Fruit fly (Drosophila melanogaster) whole organism: Measurements from ENCODE around the gene MED28.

Experiments
- CG8478 ChIP-seq: fragments of >200 bp; optimal IDR thresholded peaks from 2 replicates; lab custom pipeline; 2018; ENCODE audit warnings: inconsistent platforms
- Dll ChIP-seq: fragments of >200 bp; optimal IDR thresholded peaks from 2 replicates; lab custom pipeline; 2017
- EcR ChIP-seq, 2 experiments: fragments of >200 bp; optimal IDR thresholded peaks; 2 replicates each; lab custom pipeline; 2017; ENCODE audit warnings: missing biosample characterization in 2 of 2, missing genetic modification characterization in 2 of 2, missing genetic modification reagents in 2 of 2
- pan ChIP-seq: fragments of >200 bp; optimal IDR thresholded peaks from 2 replicates; lab custom pipeline; 2017
- psq ChIP-seq: fragments of >200 bp; optimal IDR thresholded peaks from 2 replicates; lab custom pipeline; 2017
- usp ChIP-seq: fragments of >200 bp; optimal IDR thresholded peaks from 2 replicates; lab custom pipeline; 2017; ENCODE audit warnings: missing biosample characterization, missing genetic modification characterization, mixed read lengths

MED28 gene

dm6 chr3R:25476744-25477143, at the start of gene MED28, which contains the start of gene CG4553:
Gene MED28 (plus strand): TSS chr3R:25477003.
Gene CG4553 (minus strand): TSS chr3R:25476915.
- TF ChIP-seq usp (GFP tag; lab: Kevin White, UChicago) (no peak), Dll (lab: Kevin White, UChicago) (no peak)

DNA sequence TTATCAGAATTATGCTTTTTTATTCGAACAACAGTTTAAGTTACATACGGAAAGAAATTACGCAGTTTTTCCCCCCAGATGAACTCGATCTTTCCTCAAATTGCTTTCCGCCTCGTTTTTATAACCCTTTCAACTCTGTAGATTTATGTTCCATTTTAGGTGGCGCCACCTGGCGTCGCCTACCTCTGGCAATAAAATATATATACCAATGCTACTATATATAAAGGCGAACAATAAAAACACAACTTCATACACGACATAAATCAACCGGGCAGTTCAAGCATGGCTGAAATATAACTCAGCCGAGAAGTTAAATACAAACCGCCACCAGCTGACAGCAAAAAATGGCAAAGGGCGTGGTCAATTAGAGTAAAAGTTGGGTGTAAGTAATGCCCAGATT, 49.6 kb upstream of the MED28 start:
- TF ChIP-seq pan (lab: Kevin White, UChicago), result no peak
- TF ChIP-seq psq (lab: Kevin White, UChicago), result no peak
- TF ChIP-seq usp (GFP tag; lab: Kevin White, UChicago), result no peak
- no peak for TF ChIP-seq Dll (lab: Kevin White, UChicago)
- no peak for TF ChIP-seq CG8478 (lab: Kevin White, UChicago)
- TF ChIP-seq EcR (GFP tag; optimal IDR thresholded peaks at IDR 0.05; lab: Kevin White, UChicago), result no peak

DNA sequence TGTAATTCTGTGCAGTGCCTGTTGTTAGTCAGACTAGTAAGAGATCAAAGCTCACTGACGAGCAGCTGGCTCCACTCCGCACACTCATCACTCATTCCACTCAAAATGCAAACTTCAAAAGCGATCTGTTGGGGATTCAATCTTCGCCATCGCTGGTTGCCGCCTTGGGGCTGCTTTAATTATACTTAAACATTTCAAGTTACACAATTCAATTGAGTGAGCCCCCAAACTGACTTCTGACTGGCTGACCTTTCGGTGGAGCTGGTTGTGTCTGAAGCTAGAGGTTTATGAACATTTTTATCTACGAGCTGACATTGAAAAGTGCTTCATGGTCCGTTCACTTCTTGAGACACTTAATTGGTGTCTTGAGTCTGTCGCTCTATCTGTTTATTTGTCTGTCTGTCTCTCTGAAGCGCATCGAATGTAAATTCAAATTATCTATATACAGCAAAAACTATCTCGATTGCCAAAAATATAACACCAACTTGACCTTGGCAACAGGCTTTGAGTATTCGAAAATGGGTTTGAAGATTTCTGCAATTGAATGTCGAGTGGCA, 39.5 kb upstream of the MED28 start:
- TF ChIP-seq Dll (lab: Kevin White, UChicago), result no peak
- TF ChIP-seq usp (GFP tag; lab: Kevin White, UChicago), result no peak

- TF ChIP-seq pan (lab: Kevin White, UChicago) (no peak), usp (GFP tag; lab: Kevin White, UChicago) (no peak), EcR (GFP tag; optimal IDR thresholded peaks at IDR 0.05; lab: Kevin White, UChicago) (no peak), Dll (lab: Kevin White, UChicago) (no peak), psq (lab: Kevin White, UChicago) (no peak), CG8478 (lab: Kevin White, UChicago) (no peak)
Measured at dm6 chr3R:25438353-25438986, 38.3 kb upstream of the MED28 start.

dm6 chr3R:25445546-25446400, 31.0 kb upstream of the MED28 start:
- TF ChIP-seq psq (lab: Kevin White, UChicago) (no peak), usp (GFP tag; lab: Kevin White, UChicago) (no peak), Dll (lab: Kevin White, UChicago) (no peak), EcR (GFP tag; optimal IDR thresholded peaks at IDR 0.05; lab: Kevin White, UChicago) (no peak), pan (lab: Kevin White, UChicago) (no peak)

DNA sequence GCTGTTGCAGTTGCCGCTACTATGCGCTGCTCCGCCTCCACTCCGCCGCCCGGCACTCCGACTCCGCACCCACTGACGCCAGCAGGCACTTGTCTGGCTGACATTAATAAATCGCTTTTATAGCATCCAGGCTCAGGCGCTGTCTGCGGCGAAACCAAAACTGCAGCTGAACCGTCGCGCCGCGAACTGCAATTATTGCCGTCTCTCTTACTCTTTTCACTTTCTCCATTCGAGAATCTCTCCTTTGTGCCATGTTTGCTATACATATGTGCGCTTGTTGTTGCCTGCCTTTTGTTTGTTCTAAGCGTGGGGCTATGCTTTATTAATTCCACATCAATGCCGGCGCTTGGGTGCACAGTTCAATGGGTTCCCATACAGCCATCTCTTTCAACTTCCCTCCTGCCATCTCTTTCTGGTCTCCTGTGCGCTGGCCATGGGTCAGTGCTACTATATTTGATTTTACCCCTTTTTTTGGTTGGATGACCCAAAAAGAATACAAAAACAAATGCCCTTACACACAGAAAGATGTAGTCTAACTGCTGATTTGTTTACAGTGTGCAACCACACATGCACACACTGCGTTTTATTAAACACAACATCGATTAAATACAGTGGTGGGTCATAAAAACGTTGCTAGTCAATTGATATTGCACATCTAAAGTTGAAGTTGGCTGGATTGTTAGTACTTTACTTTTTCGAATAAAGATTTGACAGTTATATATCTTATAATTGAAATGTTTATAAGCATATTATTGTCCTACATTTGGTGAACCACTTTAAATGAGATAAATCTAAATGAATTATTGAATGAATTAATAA, 30.1 kb upstream of the MED28 start:
- TF ChIP-seq psq (lab: Kevin White, UChicago) (no peak), pan (lab: Kevin White, UChicago) (no peak), usp (GFP tag; lab: Kevin White, UChicago) (no peak), CG8478 (lab: Kevin White, UChicago) (no peak), EcR (GFP tag; optimal IDR thresholded peaks at IDR 0.05; lab: Kevin White, UChicago) (no peak), Dll (lab: Kevin White, UChicago) (no peak)

- TF ChIP-seq pan (lab: Kevin White, UChicago), result no peak
- no peak for TF ChIP-seq psq (lab: Kevin White, UChicago)
- TF ChIP-seq CG8478 (lab: Kevin White, UChicago), result no peak
- no peak for TF ChIP-seq Dll (lab: Kevin White, UChicago)
- TF ChIP-seq EcR (GFP tag; optimal IDR thresholded peaks at IDR 0.05; lab: Kevin White, UChicago), result no peak
- no peak for TF ChIP-seq usp (GFP tag; lab: Kevin White, UChicago)
Measured at dm6 chr3R:25447451-25447850, 29.4 kb upstream of the MED28 start.

dm6 chr3R:25448318-25448717, 28.5 kb upstream of the MED28 start:
- TF ChIP-seq pan (lab: Kevin White, UChicago) (no peak), Dll (lab: Kevin White, UChicago) (no peak), CG8478 (lab: Kevin White, UChicago) (no peak), EcR (GFP tag; optimal IDR thresholded peaks at IDR 0.05; lab: Kevin White, UChicago) (no peak), usp (GFP tag; lab: Kevin White, UChicago) (no peak), psq (lab: Kevin White, UChicago) (no peak)

dm6 chr3R:25448737-25449136, 28.1 kb upstream of the MED28 start:
- TF ChIP-seq pan (lab: Kevin White, UChicago) (no peak), psq (lab: Kevin White, UChicago) (no peak), CG8478 (lab: Kevin White, UChicago) (no peak), EcR (GFP tag; optimal IDR thresholded peaks at IDR 0.05; lab: Kevin White, UChicago) (no peak), Dll (lab: Kevin White, UChicago) (no peak), usp (GFP tag; lab: Kevin White, UChicago) (no peak)

dm6 chr3R:25451832-25452231, 25.0 kb upstream of the MED28 start:
- TF ChIP-seq pan (lab: Kevin White, UChicago) (no peak), usp (GFP tag; lab: Kevin White, UChicago) (no peak), EcR (GFP tag; optimal IDR thresholded peaks at IDR 0.05; lab: Kevin White, UChicago) (no peak), Dll (lab: Kevin White, UChicago) (no peak), CG8478 (lab: Kevin White, UChicago) (no peak), psq (lab: Kevin White, UChicago) (no peak)
